Worm (Caenorhabditis elegans) whole organism, late embryonic: ENCODE data around the gene fbxa-82.
A peak's percentile ranks its signal among the peaks of the same experiment; 100 is the strongest.

Experiments
- C08G9.2 ChIP-seq: sonication (generic microtip); optimal IDR thresholded peaks from 2 replicates; lab custom pipeline; 2016; ENCODE audit warnings: mild to moderate bottlenecking, missing genetic modification characterization, moderate library complexity, missing compliant biosample characterization
- C38D4.7 ChIP-seq: fragments of 200-800 bp; sonication (Bioruptor generic); optimal IDR thresholded peaks from 2 replicates; lab custom pipeline; 2018; ENCODE audit warnings: mild to moderate bottlenecking, missing genetic modification characterization, moderate library complexity, missing compliant biosample characterization
- F13H6.1 ChIP-seq: sonication (generic microtip); optimal IDR thresholded peaks from 2 replicates; lab custom pipeline; 2016; ENCODE audit warnings: missing genetic modification characterization, missing compliant biosample characterization
- K09A11.1 ChIP-seq: sonication (generic microtip); optimal IDR thresholded peaks from 2 replicates; lab custom pipeline; 2017; ENCODE audit warnings: antibody characterized with exemption, mild to moderate bottlenecking, missing genetic modification characterization, missing compliant biosample characterization; ENCODE audit not compliant: insufficient read depth
- T23F11.4 ChIP-seq: fragments of 200-800 bp; sonication (Bioruptor generic); optimal IDR thresholded peaks from 2 replicates; lab custom pipeline; 2018; ENCODE audit warnings: mild to moderate bottlenecking, missing genetic modification characterization, missing compliant biosample characterization
- ahr-1 ChIP-seq: sonication (generic microtip); optimal IDR thresholded peaks from 2 replicates; lab custom pipeline; 2016; ENCODE audit warnings: missing genetic modification characterization, missing compliant biosample characterization
- ama-1 ChIP-seq: fragments of 150-350 bp; optimal IDR thresholded peaks from 2 replicates; lab custom pipeline; 2014
- ceh-22 ChIP-seq: sonication (generic microtip); optimal IDR thresholded peaks from 2 replicates; lab custom pipeline; 2017; ENCODE audit warnings: missing biosample characterization, missing genetic modification characterization
- ceh-24 ChIP-seq: sonication (generic microtip); optimal IDR thresholded peaks from 2 replicates; lab custom pipeline; 2016; ENCODE audit warnings: mild to moderate bottlenecking, missing genetic modification characterization, missing compliant biosample characterization
- ceh-31 ChIP-seq: sonication (generic microtip); optimal IDR thresholded peaks from 2 replicates; lab custom pipeline; 2016; ENCODE audit warnings: missing genetic modification characterization, missing compliant biosample characterization
- ceh-34 ChIP-seq: sonication (generic microtip); optimal IDR thresholded peaks from 2 replicates; lab custom pipeline; 2016; ENCODE audit warnings: mild to moderate bottlenecking, missing genetic modification characterization, missing compliant biosample characterization
- ceh-45 ChIP-seq: fragments of 200-800 bp; sonication (Bioruptor generic); IDR thresholded peaks from 2 replicates; pipeline ENCODE4 v1.3.6; 2022; ENCODE audit warnings: missing genetic modification reagents, missing genetic modification characterization, missing compliant biosample characterization
- ceh-48 ChIP-seq: sonication (generic microtip); optimal IDR thresholded peaks from 2 replicates; lab custom pipeline; 2016; ENCODE audit warnings: missing genetic modification characterization, inconsistent platforms, missing compliant biosample characterization
- ceh-6 ChIP-seq: fragments of 200-800 bp; sonication (Bioruptor generic); optimal IDR thresholded peaks from 2 replicates; lab custom pipeline; 2018; ENCODE audit warnings: mild to moderate bottlenecking, missing genetic modification characterization, missing compliant biosample characterization
- dmd-4 ChIP-seq: sonication (generic microtip); optimal IDR thresholded peaks from 2 replicates; lab custom pipeline; 2016; ENCODE audit warnings: borderline replicate concordance, missing genetic modification characterization, missing compliant biosample characterization
- dve-1 ChIP-seq: sonication (generic microtip); optimal IDR thresholded peaks from 2 replicates; lab custom pipeline; 2017; ENCODE audit warnings: antibody characterized with exemption, mild to moderate bottlenecking, missing genetic modification characterization, missing compliant biosample characterization
- ets-4 ChIP-seq: sonication (generic microtip); optimal IDR thresholded peaks from 2 replicates; lab custom pipeline; 2016; ENCODE audit warnings: missing genetic modification characterization, missing compliant biosample characterization
- fkh-10 ChIP-seq: fragments of 150-350 bp; optimal IDR thresholded peaks from 2 replicates; lab custom pipeline; 2014; ENCODE audit warnings: missing biosample characterization, missing genetic modification reagents, missing genetic modification characterization
- fkh-6 ChIP-seq: sonication (generic microtip); optimal IDR thresholded peaks from 2 replicates; lab custom pipeline; 2016; ENCODE audit warnings: missing genetic modification characterization, missing compliant biosample characterization
- hlh-13 ChIP-seq: fragments of 200-800 bp; sonication (Bioruptor generic); optimal IDR thresholded peaks from 2 replicates; lab custom pipeline; 2018; ENCODE audit warnings: mild to moderate bottlenecking, missing genetic modification characterization, missing compliant biosample characterization
- hlh-15 ChIP-seq: sonication (generic microtip); optimal IDR thresholded peaks from 2 replicates; lab custom pipeline; 2016; ENCODE audit warnings: missing genetic modification characterization, missing compliant biosample characterization
- hlh-6 ChIP-seq: sonication (generic microtip); optimal IDR thresholded peaks from 2 replicates; lab custom pipeline; 2016; ENCODE audit warnings: missing genotype, missing genetic modification characterization, missing compliant biosample characterization
- lim-6 ChIP-seq: sonication (generic microtip); optimal IDR thresholded peaks from 2 replicates; lab custom pipeline; 2016; ENCODE audit warnings: missing genetic modification characterization, missing compliant biosample characterization
- lin-11 ChIP-seq: fragments of 200-800 bp; sonication (Bioruptor generic); optimal IDR thresholded peaks from 2 replicates; lab custom pipeline; 2018; ENCODE audit warnings: mild to moderate bottlenecking, missing genetic modification characterization, missing compliant biosample characterization
- mec-3 ChIP-seq: sonication (generic microtip); optimal IDR thresholded peaks from 2 replicates; lab custom pipeline; 2016; ENCODE audit warnings: borderline replicate concordance, missing genetic modification characterization, missing compliant biosample characterization
- nfya-1 ChIP-seq: sonication (generic microtip); optimal IDR thresholded peaks from 2 replicates; lab custom pipeline; 2017; ENCODE audit warnings: missing genetic modification characterization, mild to moderate bottlenecking, missing compliant biosample characterization, antibody characterized with exemption, moderate library complexity
- nhr-11 ChIP-seq: fragments of 150-350 bp; optimal IDR thresholded peaks from 2 replicates; lab custom pipeline; 2014; ENCODE audit warnings: missing biosample characterization, missing genetic modification characterization
- nhr-232 ChIP-seq: sonication (generic microtip); optimal IDR thresholded peaks from 2 replicates; lab custom pipeline; 2016; ENCODE audit warnings: missing genetic modification characterization, missing compliant biosample characterization
- odd-2 ChIP-seq: sonication (generic microtip); optimal IDR thresholded peaks from 2 replicates; lab custom pipeline; 2017; ENCODE audit warnings: antibody characterized with exemption, mild to moderate bottlenecking, missing genetic modification characterization, missing compliant biosample characterization
- pag-3 ChIP-seq: sonication (generic microtip); optimal IDR thresholded peaks from 2 replicates; lab custom pipeline; 2016; ENCODE audit warnings: missing compliant biosample characterization, missing genetic modification characterization, borderline replicate concordance
- pat-9 ChIP-seq: fragments of 200-800 bp; sonication (Bioruptor generic); optimal IDR thresholded peaks from 2 replicates; lab custom pipeline; 2018; ENCODE audit warnings: mild to moderate bottlenecking, missing genetic modification characterization, moderate library complexity, missing compliant biosample characterization
- pax-1 ChIP-seq: fragments of 150-350 bp; optimal IDR thresholded peaks from 2 replicates; lab custom pipeline; 2014; ENCODE audit warnings: missing biosample characterization, missing genetic modification characterization
- pha-2 ChIP-seq: sonication (generic microtip); optimal IDR thresholded peaks from 2 replicates; lab custom pipeline; 2017; ENCODE audit warnings: mild to moderate bottlenecking, missing genetic modification characterization, missing compliant biosample characterization
- pha-4 ChIP-seq: fragments of 150-350 bp; optimal IDR thresholded peaks from 2 replicates; lab custom pipeline; 2018; ENCODE audit warnings: missing biosample characterization, missing genetic modification reagents, missing genetic modification characterization
- pqm-1 ChIP-seq: sonication (generic microtip); optimal IDR thresholded peaks from 2 replicates; lab custom pipeline; 2016; ENCODE audit warnings: missing genetic modification characterization, missing compliant biosample characterization
- pros-1 ChIP-seq: fragments of 150-350 bp; optimal IDR thresholded peaks from 2 replicates; lab custom pipeline; 2014; ENCODE audit warnings: missing biosample characterization, missing genetic modification reagents, missing genetic modification characterization
- ref-2 ChIP-seq: sonication (generic microtip); optimal IDR thresholded peaks from 2 replicates; lab custom pipeline; 2016; ENCODE audit warnings: missing genetic modification characterization, missing compliant biosample characterization
- sdc-2 ChIP-seq: sonication (generic microtip); optimal IDR thresholded peaks from 2 replicates; lab custom pipeline; 2016; ENCODE audit warnings: missing genotype, missing genetic modification characterization, missing compliant biosample characterization
- sox-2 ChIP-seq: fragments of 200-800 bp; sonication (Bioruptor generic); IDR thresholded peaks from 2 replicates; pipeline ENCODE4 v1.3.6; 2022; ENCODE audit warnings: missing genetic modification reagents, missing genetic modification characterization, missing compliant biosample characterization
- tbx-2 ChIP-seq: sonication (generic microtip); optimal IDR thresholded peaks from 2 replicates; lab custom pipeline; 2016; ENCODE audit warnings: missing genetic modification characterization, missing compliant biosample characterization
- tbx-7 ChIP-seq: sonication (generic microtip); optimal IDR thresholded peaks from 2 replicates; lab custom pipeline; 2016; ENCODE audit warnings: missing genotype, missing genetic modification characterization, missing compliant biosample characterization
- ttx-3 ChIP-seq: sonication (generic microtip); optimal IDR thresholded peaks from 2 replicates; lab custom pipeline; 2016; ENCODE audit warnings: missing genetic modification reagents, missing genetic modification characterization, missing compliant biosample characterization
- unc-42 ChIP-seq: sonication (generic microtip); optimal IDR thresholded peaks from 2 replicates; lab custom pipeline; 2016; ENCODE audit warnings: missing genotype, missing genetic modification characterization, missing compliant biosample characterization
- unc-55 ChIP-seq: sonication (generic microtip); optimal IDR thresholded peaks from 2 replicates; lab custom pipeline; 2017; ENCODE audit warnings: missing biosample characterization, missing genetic modification reagents, missing genetic modification characterization
- unc-86 ChIP-seq: sonication (generic microtip); optimal IDR thresholded peaks from 2 replicates; lab custom pipeline; 2016; ENCODE audit warnings: missing genetic modification characterization, missing compliant biosample characterization
- ztf-16 ChIP-seq: sonication (generic microtip); optimal IDR thresholded peaks from 2 replicates; lab custom pipeline; 2017; ENCODE audit warnings: missing genetic modification characterization, missing compliant biosample characterization

Gene fbxa-82

ce11 chrV:15085335-15085800, 33.0 kb upstream of the fbxa-82 start, which contains the start of the genes ahsa-1 and C01G10.7 (continued):
- TF ChIP-seq pros-1 (tag; lab: Kevin White, UChicago), result no peak
- TF ChIP-seq pax-1 (tag; lab: Kevin White, UChicago), result peak; percentile 40
- peak; percentile 92 for TF ChIP-seq tbx-7 (tag; lab: Kevin White, UChicago)
- no peak for TF ChIP-seq hlh-15 (tag; lab: Kevin White, UChicago)
- peak; percentile 31 for TF ChIP-seq pha-2
- TF ChIP-seq pqm-1 (tag; lab: Kevin White, UChicago), result peak; percentile 93
- peak; percentile 18 for TF ChIP-seq dve-1 (tag; lab: Kevin White, UChicago)
- TF ChIP-seq nhr-232 (tag; lab: Kevin White, UChicago), result no peak
- no peak for TF ChIP-seq T23F11.4 (GFP tag; lab: Kevin White, UChicago)
- TF ChIP-seq ahr-1 (tag; lab: Kevin White, UChicago), result peak; percentile 48
- TF ChIP-seq fkh-10 (GFP tag; lab: Kevin White, UChicago), result no peak
- no peak for TF ChIP-seq ama-1 (lab: Kevin White, UChicago)
- peak; percentile 77 for TF ChIP-seq F13H6.1 (tag; lab: Kevin White, UChicago)
- TF ChIP-seq dmd-4 (tag; lab: Kevin White, UChicago), result no peak
- no peak for TF ChIP-seq odd-2 (tag; lab: Kevin White, UChicago)
- TF ChIP-seq ttx-3, result peak; percentile 63
- no peak for TF ChIP-seq unc-55

ce11 chrV:15083659-15084058, 31.3 kb upstream of the fbxa-82 start:
- TF ChIP-seq ceh-24 (tag; lab: Kevin White, UChicago), result no peak
- TF ChIP-seq pha-2, result no peak
- TF ChIP-seq nhr-11, result no peak
- no peak for TF ChIP-seq ets-4 (tag; lab: Kevin White, UChicago)
- no peak for TF ChIP-seq pros-1 (tag; lab: Kevin White, UChicago)
- TF ChIP-seq C08G9.2 (tag; lab: Kevin White, UChicago), result no peak
- TF ChIP-seq lin-11 (tag; lab: Kevin White, UChicago), result no peak
- TF ChIP-seq, all 69 proteins: peak for 0

DNA sequence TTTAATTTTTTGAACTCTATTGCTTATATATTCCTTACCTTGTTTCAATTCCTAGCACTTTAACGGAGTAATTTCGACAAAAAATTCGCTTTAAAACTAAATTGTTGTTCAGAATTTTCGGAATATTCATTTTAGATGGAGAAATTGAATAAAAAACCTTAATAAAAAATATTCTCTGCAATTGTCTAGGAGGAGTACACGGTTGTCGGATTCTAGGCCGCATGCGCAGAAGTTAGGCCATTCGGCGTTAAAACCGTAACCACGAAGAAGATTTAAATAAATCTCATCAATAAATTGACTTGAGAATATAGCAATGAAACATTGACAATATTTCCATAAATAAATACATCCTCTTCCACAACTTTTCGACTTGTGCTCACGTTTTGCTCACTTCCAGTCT, 30.0 kb upstream of the fbxa-82 start, which contains the start of the genes C01G10.10 and C01G10.9:
TSS of gene C01G10.10 (minus strand) at position 151 of the 400 bp plus-strand sequence.
TSS of gene C01G10.9 (plus strand) at position 240 of the 400 bp plus-strand sequence.
- TF ChIP-seq pqm-1 (tag; lab: Kevin White, UChicago) (no peak), pha-4 (tag; lab: Kevin White, UChicago) (no peak), ceh-24 (tag; lab: Kevin White, UChicago) (no peak), sdc-2 (peak; percentile 27), ztf-16 (tag; lab: Kevin White, UChicago) (no peak), ceh-34 (peak; percentile 9), T23F11.4 (GFP tag; lab: Kevin White, UChicago) (no peak), lim-6 (tag; lab: Kevin White, UChicago) (no peak), K09A11.1 (tag; lab: Kevin White, UChicago) (no peak), tbx-7 (tag; lab: Kevin White, UChicago) (peak; percentile 90), ceh-45 (GFP tag; lab: Robert Waterston, UW) (no peak), nhr-11 (no peak), fkh-6 (tag; lab: Kevin White, UChicago) (peak; percentile 33), ceh-48 (tag; lab: Kevin White, UChicago) (no peak), ref-2 (tag; lab: Kevin White, UChicago) (peak; percentile 70), pat-9 (tag; lab: Kevin White, UChicago) (no peak), nfya-1 (no peak), unc-55 (no peak), unc-86 (tag; lab: Kevin White, UChicago) (no peak), pag-3 (tag; lab: Kevin White, UChicago) (no peak), sox-2 (no peak), unc-42 (tag; lab: Kevin White, UChicago) (peak; percentile 27), C38D4.7 (GFP tag; lab: Kevin White, UChicago) (no peak), F13H6.1 (tag; lab: Kevin White, UChicago) (peak; percentile 46), ceh-22 (no peak), hlh-15 (tag; lab: Kevin White, UChicago) (no peak), ceh-6 (GFP tag; lab: Kevin White, UChicago) (no peak), pax-1 (tag; lab: Kevin White, UChicago) (no peak), hlh-6 (no peak), fkh-10 (GFP tag; lab: Kevin White, UChicago) (no peak), ama-1 (lab: Kevin White, UChicago) (no peak), mec-3 (tag; lab: Kevin White, UChicago) (no peak), nhr-232 (tag; lab: Kevin White, UChicago) (no peak), ets-4 (tag; lab: Kevin White, UChicago) (peak; percentile 91), ceh-31 (tag; lab: Kevin White, UChicago) (peak; percentile 90), tbx-2 (tag; lab: Kevin White, UChicago) (peak; percentile 87), hlh-13 (GFP tag; lab: Kevin White, UChicago) (no peak), lin-11 (tag; lab: Kevin White, UChicago) (no peak)
